Fruit fly (Drosophila melanogaster): ENCODE measurements around the gene CG14435.

- TF ChIP-seq ranshi (GFP tag; IDR thresholded peaks at IDR 0.05) (no peak), CG15073 (GFP tag; optimal IDR thresholded peaks at IDR 0.05) (peak; percentile 43), Pdp1 (GFP tag; optimal IDR thresholded peaks at IDR 0.05) (peak; percentile 34 to 72), Hmx (GFP tag; optimal IDR thresholded peaks at IDR 0.05) (peak; percentile 58), gro (GFP tag; optimal IDR thresholded peaks at IDR 0.05) (peak; percentile 14), Vsx1 (GFP tag; optimal IDR thresholded peaks at IDR 0.05) (peak; percentile 65), usp (GFP tag; optimal IDR thresholded peaks at IDR 0.05) (no peak), gfzf (GFP tag; optimal IDR thresholded peaks at IDR 0.05) (no peak), lmd (GFP tag; IDR thresholded peaks at IDR 0.05) (peak; percentile 60), CG9817 (tag; optimal IDR thresholded peaks at IDR 0.05) (peak; percentile 36), CG18011 (GFP tag; optimal IDR thresholded peaks at IDR 0.05) (peak; percentile 37), trem (tag; optimal IDR thresholded peaks at IDR 0.05) (peak; percentile 45), CG17568 (GFP tag; optimal IDR thresholded peaks at IDR 0.05) (peak; percentile 31), dimm (GFP tag; IDR thresholded peaks at IDR 0.05) (no peak)
Observed at dm6 chrX:6867175-6868023, 23.7 kb upstream of the CG14435 start, which contains the start of gene CG14434.

Data from whole organism, embryonic.